Worm (Caenorhabditis elegans) whole organism, L4/young adult: Measurements from ENCODE around the gene pmp-2.

Experiments
- W03F9.2 ChIP-seq: fragments of 150-350 bp; optimal IDR thresholded peaks from 2 replicates; lab custom pipeline; 2014; ENCODE audit warnings: missing biosample characterization, missing genetic modification characterization
- dao-5 ChIP-seq: sonication (generic microtip); optimal IDR thresholded peaks from 2 replicates; lab custom pipeline; 2016; ENCODE audit warnings: missing genotype, missing genetic modification characterization, moderate library complexity, missing compliant biosample characterization
- him-1 ChIP-seq: sonication (generic microtip); optimal IDR thresholded peaks from 2 replicates; lab custom pipeline; 2016; ENCODE audit warnings: missing genotype, missing genetic modification reagents, missing genetic modification characterization, missing compliant biosample characterization

pmp-2 gene

ce11 chrII:6887319-6888005, at the start of gene pmp-2:
TSS of gene pmp-2 (minus strand) at chrII:6887805.
- TF ChIP-seq him-1 (tag; lab: Kevin White, UChicago) (no peak), W03F9.2 (tag; lab: Kevin White, UChicago) (no peak), dao-5 (tag; lab: Kevin White, UChicago) (no peak)

- no peak for TF ChIP-seq him-1 (tag; lab: Kevin White, UChicago)
- TF ChIP-seq dao-5 (tag; lab: Kevin White, UChicago) = no peak
- TF ChIP-seq W03F9.2 (tag; lab: Kevin White, UChicago) = no peak
These were observed 49.5 kb upstream of the pmp-2 start for ce11 chrII:6937057-6937456.

- TF ChIP-seq him-1 (tag; lab: Kevin White, UChicago) = no peak
- no peak for TF ChIP-seq dao-5 (tag; lab: Kevin White, UChicago)
- TF ChIP-seq W03F9.2 (tag; lab: Kevin White, UChicago) = no peak
These were observed 48.9 kb upstream of the pmp-2 start for ce11 chrII:6936528-6936927.

- TF ChIP-seq dao-5 (tag; lab: Kevin White, UChicago) (no peak), him-1 (tag; lab: Kevin White, UChicago) (no peak), W03F9.2 (tag; lab: Kevin White, UChicago) (no peak)
These were observed 48.4 kb upstream of the pmp-2 start for ce11 chrII:6935975-6936374.

- TF ChIP-seq W03F9.2 (tag; lab: Kevin White, UChicago) = no peak
- TF ChIP-seq him-1 (tag; lab: Kevin White, UChicago) = no peak
- no peak for TF ChIP-seq dao-5 (tag; lab: Kevin White, UChicago)
These were observed 47.1 kb upstream of the pmp-2 start for ce11 chrII:6934729-6935128.

- TF ChIP-seq dao-5 (tag; lab: Kevin White, UChicago) (no peak), W03F9.2 (tag; lab: Kevin White, UChicago) (no peak), him-1 (tag; lab: Kevin White, UChicago) (no peak)
These were observed 45.4 kb upstream of the pmp-2 start for ce11 chrII:6932978-6933377.

- TF ChIP-seq W03F9.2 (tag; lab: Kevin White, UChicago) (no peak), him-1 (tag; lab: Kevin White, UChicago) (no peak), dao-5 (tag; lab: Kevin White, UChicago) (no peak)
These were observed 42.5 kb upstream of the pmp-2 start for ce11 chrII:6930072-6930471.

- TF ChIP-seq W03F9.2 (tag; lab: Kevin White, UChicago) = no peak
These were observed 40.8 kb upstream of the pmp-2 start, which contains the start of gene flcn-1 for ce11 chrII:6928416-6928815. TSS of gene flcn-1 (plus strand) at chrII:6928763.

ce11 chrII:6927603-6928002, 40.0 kb upstream of the pmp-2 start, which contains the start of gene F22D3.4:
TSS of gene F22D3.4 (minus strand) at chrII:6927603.
- TF ChIP-seq him-1 (tag; lab: Kevin White, UChicago) (no peak), dao-5 (tag; lab: Kevin White, UChicago) (no peak), W03F9.2 (tag; lab: Kevin White, UChicago) (no peak)

- TF ChIP-seq dao-5 (tag; lab: Kevin White, UChicago) (no peak), him-1 (tag; lab: Kevin White, UChicago) (no peak), W03F9.2 (tag; lab: Kevin White, UChicago) (no peak)
These were observed 39.4 kb upstream of the pmp-2 start for ce11 chrII:6927034-6927433.

ce11 chrII:6926488-6926887, 38.9 kb upstream of the pmp-2 start:
- peak; percentile 66 for TF ChIP-seq him-1 (tag; lab: Kevin White, UChicago)
- TF ChIP-seq dao-5 (tag; lab: Kevin White, UChicago) = peak; percentile 26
- TF ChIP-seq W03F9.2 (tag; lab: Kevin White, UChicago) = peak; percentile 51

- TF ChIP-seq dao-5 (tag; lab: Kevin White, UChicago) (no peak), him-1 (tag; lab: Kevin White, UChicago) (no peak), W03F9.2 (tag; lab: Kevin White, UChicago) (no peak)
These were observed 38.4 kb upstream of the pmp-2 start for ce11 chrII:6926054-6926453.

- TF ChIP-seq dao-5 (tag; lab: Kevin White, UChicago) = no peak
- TF ChIP-seq W03F9.2 (tag; lab: Kevin White, UChicago) = no peak
These were observed 36.2 kb upstream of the pmp-2 start for ce11 chrII:6923792-6924191.

ce11 chrII:6919363-6919851, 31.8 kb upstream of the pmp-2 start, which contains the start of gene B0252.1:
TSS of gene B0252.1 (plus strand) at chrII:6919680.
- TF ChIP-seq him-1 (tag; lab: Kevin White, UChicago) (no peak), W03F9.2 (tag; lab: Kevin White, UChicago) (no peak), dao-5 (tag; lab: Kevin White, UChicago) (no peak)
